Worm (Caenorhabditis elegans) whole organism, midembryonic: ENCODE measurements around the gene Y61A9LA.1.

Experiments
- flt-1 ChIP-seq: fragments of 200-800 bp; sonication (Bioruptor generic); IDR thresholded peaks from 2 replicates; pipeline ENCODE4 v1.3.6; 2022; ENCODE audit warnings: missing genetic modification characterization, missing compliant biosample characterization
- klf-2 ChIP-seq: fragments of 200-800 bp; sonication (Bioruptor generic); conservative IDR thresholded peaks from 2 replicates; pipeline ENCODE4 v1.3.6; 2022; ENCODE audit warnings: missing genetic modification reagents, missing genetic modification characterization, missing compliant biosample characterization
- med-1 ChIP-seq: sonication (generic microtip); optimal IDR thresholded peaks from 2 replicates; lab custom pipeline; 2017; ENCODE audit warnings: missing genetic modification characterization, mild to moderate bottlenecking, missing compliant biosample characterization, antibody characterized with exemption, missing genetic modification reagents; ENCODE audit not compliant: insufficient read depth
- tab-1 ChIP-seq: fragments of 200-800 bp; sonication (Bioruptor generic); IDR thresholded peaks from 2 replicates; pipeline ENCODE4 v1.3.6; 2022; ENCODE audit warnings: missing genetic modification characterization, missing compliant biosample characterization
- ztf-29 ChIP-seq: fragments of 200-800 bp; sonication (Bioruptor generic); IDR thresholded peaks from 2 replicates; pipeline ENCODE4 v1.3.6; 2022; ENCODE audit warnings: missing genetic modification reagents, missing genetic modification characterization, missing compliant biosample characterization

ce11 chrV:4549191-4549590, 35.9 kb upstream of the Y61A9LA.1 start, which contains the start of gene sos-1:
- TF ChIP-seq klf-2 (GFP tag; lab: Robert Waterston, UW) (no peak), flt-1 (GFP tag; lab: Robert Waterston, UW) (no peak), med-1 (GFP tag; lab: Kevin White, UChicago) (no peak), ztf-29 (no peak), tab-1 (GFP tag; lab: Robert Waterston, UW) (no peak)
